Worm (Caenorhabditis elegans): Measurements from ENCODE around the gene F57C12.2.

F57C12.2 gene

ce11 chrX:551175-551729, at the start of gene F57C12.2:
F57C12.2 (minus strand) TSS chrX:551392.
- TF ChIP-seq fkh-10 (GFP tag; optimal IDR thresholded peaks at IDR 0.05) = no peak
- peak in 1 of 2 experiments; percentile 25 for TF ChIP-seq lin-35 (GFP tag; optimal IDR thresholded peaks at IDR 0.05)
- TF ChIP-seq C16A3.4 (tag; optimal IDR thresholded peaks at IDR 0.05) = no peak
- peak; percentile 49 for TF ChIP-seq elt-2 (tag; optimal IDR thresholded peaks at IDR 0.05)
- TF ChIP-seq vab-15 (tag; optimal IDR thresholded peaks at IDR 0.05) = no peak
- TF ChIP-seq ama-1 (optimal IDR thresholded peaks at IDR 0.05) = no peak
- no peak for TF ChIP-seq Y116A8C.19 (tag; optimal IDR thresholded peaks at IDR 0.05; ENCODE audit: borderline replicate concordance)

ce11 chrX:600671-601070, 49.5 kb upstream of the F57C12.2 start:
- TF ChIP-seq ztf-11 (tag; optimal IDR thresholded peaks at IDR 0.05) (no peak), pag-3 (tag; optimal IDR thresholded peaks at IDR 0.05; ENCODE audit: borderline replicate concordance, insufficient read depth) (no peak), nhr-85 (tag) (no peak), ceh-88 (GFP tag; IDR thresholded peaks at IDR 0.05) (no peak), unc-98 (GFP tag; IDR thresholded peaks at IDR 0.05) (no peak), mef-2 (tag; optimal IDR thresholded peaks at IDR 0.05) (no peak), blmp-1 (tag; optimal IDR thresholded peaks at IDR 0.05) (no peak), lin-39 (tag; optimal IDR thresholded peaks at IDR 0.05) (no peak), mep-1 (tag; optimal IDR thresholded peaks at IDR 0.05) (no peak), nhr-19 (GFP tag; conservative IDR thresholded peaks at IDR 0.05) (no peak), lir-3 (tag; optimal IDR thresholded peaks at IDR 0.05; ENCODE audit: poor library complexity) (peak; percentile 30), nhr-47 (tag; optimal IDR thresholded peaks at IDR 0.05) (peak; percentile 25), unc-30 (tag; optimal IDR thresholded peaks at IDR 0.05) (no peak), sup-37 (GFP tag; optimal IDR thresholded peaks at IDR 0.05) (no peak), lin-13 (GFP tag; optimal IDR thresholded peaks at IDR 0.05) (no peak), dsc-1 (tag; optimal IDR thresholded peaks at IDR 0.05) (peak; percentile 9), lin-35 (GFP tag; optimal IDR thresholded peaks at IDR 0.05) (peak in 1 of 2 experiments; percentile 45), efl-1 (optimal IDR thresholded peaks at IDR 0.05) (no peak), efl-1 (GFP tag; optimal IDR thresholded peaks at IDR 0.05 in 1 of 2) (peak in 1 of 2 experiments; percentile 60), alr-1 (tag; optimal IDR thresholded peaks at IDR 0.05; ENCODE audit: borderline replicate concordance) (no peak), skn-1 (tag; optimal IDR thresholded peaks at IDR 0.05) (peak; percentile 70), ama-1 (optimal IDR thresholded peaks at IDR 0.05) (no peak), efl-3 (GFP tag; optimal IDR thresholded peaks at IDR 0.05) (no peak), pqm-1 (tag; optimal IDR thresholded peaks at IDR 0.05) (no peak), C04F5.9 (tag; optimal IDR thresholded peaks at IDR 0.05) (no peak), irx-1 (tag; optimal IDR thresholded peaks at IDR 0.05) (no peak), dpl-1 (GFP tag; optimal IDR thresholded peaks at IDR 0.05) (no peak), snpc-4 (tag; optimal IDR thresholded peaks at IDR 0.05) (no peak), C34B4.2 (tag; optimal IDR thresholded peaks at IDR 0.05) (no peak), tbx-2 (tag; optimal IDR thresholded peaks at IDR 0.05) (no peak), jun-1 (tag; optimal IDR thresholded peaks at IDR 0.05) (peak; percentile 35), unc-86 (tag; optimal IDR thresholded peaks at IDR 0.05) (no peak), isw-1 (GFP tag; IDR thresholded peaks at IDR 0.05) (no peak), nhr-76 (tag; optimal IDR thresholded peaks at IDR 0.05) (no peak), Y116A8C.19 (tag; optimal IDR thresholded peaks at IDR 0.05; ENCODE audit: borderline replicate concordance) (no peak), tlp-1 (tag; optimal IDR thresholded peaks at IDR 0.05) (no peak), elt-2 (tag; optimal IDR thresholded peaks at IDR 0.05) (peak; percentile 64), hpl-2 (GFP tag; optimal IDR thresholded peaks at IDR 0.05) (no peak), nhr-237 (tag; optimal IDR thresholded peaks at IDR 0.05) (no peak), nhr-90 (tag; optimal IDR thresholded peaks at IDR 0.05; ENCODE audit: poor library complexity) (peak; percentile 31), hlh-4 (tag; optimal IDR thresholded peaks at IDR 0.05) (no peak), sptf-1 (tag; optimal IDR thresholded peaks at IDR 0.05) (no peak), nhr-11 (tag; optimal IDR thresholded peaks at IDR 0.05) (no peak), vab-15 (tag; optimal IDR thresholded peaks at IDR 0.05) (no peak), nhr-71 (tag; optimal IDR thresholded peaks at IDR 0.05) (peak; percentile 54), unc-130 (tag; optimal IDR thresholded peaks at IDR 0.05) (no peak), egl-27 (tag; optimal IDR thresholded peaks at IDR 0.05) (no peak), nhr-20 (tag; optimal IDR thresholded peaks at IDR 0.05) (peak; percentile 49), lin-15B (tag; optimal IDR thresholded peaks at IDR 0.05) (no peak)

Measured in whole organism, L1 larva.